Fruit fly (Drosophila melanogaster): ENCODE data around the gene TAF1B.

Gene TAF1B

DNA sequence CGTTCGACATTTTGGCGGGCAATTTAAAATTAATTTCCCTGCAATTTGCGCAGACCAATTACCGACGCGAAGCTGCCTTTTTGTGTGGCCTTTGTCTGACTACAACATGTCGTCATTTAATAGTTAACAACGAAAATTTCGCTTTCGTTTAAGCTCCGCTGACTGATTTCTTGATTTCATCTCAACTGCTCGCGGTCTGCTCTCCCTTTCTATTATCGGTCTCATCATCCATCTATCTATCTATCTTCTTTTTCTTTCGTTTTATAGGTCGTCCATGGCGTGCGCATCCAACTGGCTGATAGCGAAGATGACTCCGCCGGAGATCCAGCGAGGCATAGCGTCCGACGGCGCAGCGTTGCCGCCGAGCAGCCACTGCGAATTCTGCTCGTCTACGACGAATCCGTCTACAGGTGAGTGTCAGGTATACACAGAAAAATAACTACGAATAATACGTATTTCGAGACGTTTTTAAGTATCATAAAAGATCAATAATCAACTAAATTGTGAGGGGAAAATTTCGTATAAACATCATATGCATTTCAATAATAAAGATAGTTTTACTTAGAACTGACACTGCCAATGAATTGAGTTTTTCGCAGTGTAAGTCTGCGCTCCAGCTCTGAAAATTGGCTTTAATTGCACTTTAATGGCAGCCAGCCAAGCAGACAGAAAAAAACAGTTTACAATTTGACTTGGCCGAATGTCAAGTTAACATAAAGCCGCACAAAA lies 10.1 kb upstream of the TAF1B start (continued):
- no peak for TF ChIP-seq nmo (GFP tag; optimal IDR thresholded peaks at IDR 0.05)
- TF ChIP-seq otp (GFP tag; IDR thresholded peaks at IDR 0.05): 0 out of 3 replicates have a peak, but pooled peaks have one; percentile 10
- TF ChIP-seq Dp (GFP tag; optimal IDR thresholded peaks at IDR 0.05): no peak
- no peak for TF ChIP-seq corto (GFP tag; optimal IDR thresholded peaks at IDR 0.05)
- no peak for TF ChIP-seq oc (tag; optimal IDR thresholded peaks at IDR 0.05)
- peak; percentile 22; the same call in 1 of the 2 replicates for TF ChIP-seq vvl (GFP tag; IDR thresholded peaks at IDR 0.05)
- TF ChIP-seq CG15269 (tag; optimal IDR thresholded peaks at IDR 0.05): peak; percentile 62
- TF ChIP-seq CG6683 (GFP tag; optimal IDR thresholded peaks at IDR 0.05): no peak
- TF ChIP-seq Dad (GFP tag; optimal IDR thresholded peaks at IDR 0.05): no peak
- no peak for TF ChIP-seq CG9932 (GFP tag; IDR thresholded peaks at IDR 0.05)
- TF ChIP-seq CG14860 (GFP tag; IDR thresholded peaks at IDR 0.05; ENCODE audit: partially characterized antibody): no peak
- no peak for TF ChIP-seq trem (tag; optimal IDR thresholded peaks at IDR 0.05)
- TF ChIP-seq CG2129 (GFP tag; IDR thresholded peaks at IDR 0.05; ENCODE audit: partially characterized antibody): no peak
- peak; percentile 36 for TF ChIP-seq grau (tag; optimal IDR thresholded peaks at IDR 0.05)
- no peak for TF ChIP-seq jigr1 (GFP tag; IDR thresholded peaks at IDR 0.05)
- TF ChIP-seq Ravus (GFP tag; IDR thresholded peaks at IDR 0.05): no peak
- TF ChIP-seq CG13123 (GFP tag; optimal IDR thresholded peaks at IDR 0.05): no peak
- peak; percentile 34 for TF ChIP-seq phol (tag; optimal IDR thresholded peaks at IDR 0.05)
- 0 out of 3 replicates have a peak, but pooled peaks have one; percentile 12 for TF ChIP-seq so (GFP tag; IDR thresholded peaks at IDR 0.05)
- TF ChIP-seq exex (tag; optimal IDR thresholded peaks at IDR 0.05): no peak
- peak; percentile 65 for TF ChIP-seq row (GFP tag; IDR thresholded peaks at IDR 0.05)
- 0 out of 2 replicates have a peak, but pooled peaks have one; percentile 9 for TF ChIP-seq dimm (GFP tag; IDR thresholded peaks at IDR 0.05)
- 0 out of 3 replicates have a peak, but pooled peaks have one; percentile 32 for TF ChIP-seq Mrtf (GFP tag; IDR thresholded peaks at IDR 0.05)
- TF ChIP-seq abd-A (tag; optimal IDR thresholded peaks at IDR 0.05): no peak
- no peak for TF ChIP-seq gro (GFP tag; optimal IDR thresholded peaks at IDR 0.05)
- TF ChIP-seq al (GFP tag; IDR thresholded peaks at IDR 0.05): no peak
- TF ChIP-seq fru (optimal IDR thresholded peaks at IDR 0.05): no peak
- no peak for TF ChIP-seq dati (GFP tag; IDR thresholded peaks at IDR 0.05)
- no peak for TF ChIP-seq CG3407 (GFP tag; optimal IDR thresholded peaks at IDR 0.05)
- peak; percentile 22 for TF ChIP-seq CG8388 (GFP tag; optimal IDR thresholded peaks at IDR 0.05)
- TF ChIP-seq dpn (GFP tag; optimal IDR thresholded peaks at IDR 0.05): peak; percentile 10 to 27
- TF ChIP-seq Atf3 (GFP tag; optimal IDR thresholded peaks at IDR 0.05): no peak
- no peak for TF ChIP-seq tna (GFP tag; IDR thresholded peaks at IDR 0.05; ENCODE audit: partially characterized antibody)
- no peak for TF ChIP-seq CG3847 (GFP tag; IDR thresholded peaks at IDR 0.05)
- TF ChIP-seq NC2α (GFP tag; optimal IDR thresholded peaks at IDR 0.05): no peak
- TF ChIP-seq CG17829 (tag; optimal IDR thresholded peaks at IDR 0.05): no peak
- TF ChIP-seq dysf (GFP tag; IDR thresholded peaks at IDR 0.05): peak; percentile 65
- TF ChIP-seq CG2678 (tag; optimal IDR thresholded peaks at IDR 0.05): no peak
- no peak for TF ChIP-seq Dll (GFP tag; IDR thresholded peaks at IDR 0.05; ENCODE audit: partially characterized antibody)
- no peak for TF ChIP-seq CG7556 (GFP tag; optimal IDR thresholded peaks at IDR 0.05)
- TF ChIP-seq psq (GFP tag; optimal IDR thresholded peaks at IDR 0.05): no peak
- peak; percentile 39 for TF ChIP-seq CG17359 (tag; optimal IDR thresholded peaks at IDR 0.05)
- no peak for TF ChIP-seq CG12155 (GFP tag; optimal IDR thresholded peaks at IDR 0.05)
- TF ChIP-seq org-1 (GFP tag; optimal IDR thresholded peaks at IDR 0.05): peak; percentile 17
- TF ChIP-seq CrebB (tag; optimal IDR thresholded peaks at IDR 0.05): no peak
- 0 out of 3 replicates have a peak, but pooled peaks have one; percentile 12 for TF ChIP-seq CG11695 (GFP tag; IDR thresholded peaks at IDR 0.05)
- TF ChIP-seq CG11696 (GFP tag; IDR thresholded peaks at IDR 0.05): no peak
- peak; percentile 13 for TF ChIP-seq PHDP (tag; optimal IDR thresholded peaks at IDR 0.05)
- peak; percentile 27; the same call in 1 of the 2 replicates for TF ChIP-seq slbo (GFP tag; IDR thresholded peaks at IDR 0.05)
- peak; percentile 37; the same call in 1 of the 2 replicates for TF ChIP-seq ranshi (GFP tag; IDR thresholded peaks at IDR 0.05)
